Fruit fly (Drosophila melanogaster): ENCODE results near the gene Rhau.

The Rhau gene

DNA sequence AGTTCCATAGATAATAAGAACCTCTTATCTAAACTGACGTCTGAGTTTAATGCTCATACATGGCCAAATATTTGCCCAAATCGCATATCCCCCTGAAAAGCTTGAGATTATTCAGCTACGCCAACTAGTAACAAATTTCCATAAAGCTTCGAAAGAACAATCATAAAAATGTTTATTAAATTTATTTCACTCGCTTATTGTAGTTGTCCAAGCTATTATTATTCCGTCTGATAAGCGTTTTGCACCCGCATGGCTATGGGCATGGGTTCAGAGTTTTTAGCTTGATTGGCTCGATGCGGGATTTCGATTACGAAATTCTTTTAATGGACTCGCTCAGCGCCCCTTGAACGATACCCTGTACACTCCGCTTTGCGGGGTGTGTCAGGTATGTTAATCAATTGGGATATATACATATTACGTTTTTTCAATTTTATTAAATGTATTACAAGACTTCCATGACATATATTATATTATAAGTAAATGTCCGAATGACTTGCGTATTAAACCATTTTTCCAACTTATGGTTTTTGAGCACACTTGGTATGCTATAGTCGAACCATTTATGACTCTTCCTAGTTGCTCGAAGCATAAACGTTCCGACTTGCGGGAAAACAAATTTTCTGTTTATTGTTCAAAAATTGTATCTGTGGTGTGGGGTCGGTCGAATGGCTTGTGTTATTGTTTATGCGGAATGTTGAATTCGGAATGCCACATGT lies 48.0 kb upstream of the Rhau start (continued):
- peak; percentile 97 for TF ChIP-seq Hmr (GFP tag; optimal IDR thresholded peaks at IDR 0.05)
- TF ChIP-seq unpg (GFP tag; optimal IDR thresholded peaks at IDR 0.05) = peak; percentile 97
- peak; percentile 91 for TF ChIP-seq klu (GFP tag; IDR thresholded peaks at IDR 0.05)
- peak; percentile 87 for TF ChIP-seq vnd (GFP tag; IDR thresholded peaks at IDR 0.05; ENCODE audit: partially characterized antibody)
- TF ChIP-seq chm (GFP tag; IDR thresholded peaks at IDR 0.05) = peak; percentile 90
- TF ChIP-seq CkIIα-i1 (GFP tag; IDR thresholded peaks at IDR 0.05) = peak; percentile 53; the same call in 1 of the 2 replicates
- peak; percentile 93 for TF ChIP-seq CG43689 (GFP tag; IDR thresholded peaks at IDR 0.05)
- TF ChIP-seq zen (tag; optimal IDR thresholded peaks at IDR 0.05) = peak; percentile 86
- TF ChIP-seq CG3838 (GFP tag; optimal IDR thresholded peaks at IDR 0.05) = peak; percentile 77
- peak; percentile 95 for TF ChIP-seq CG32767 (GFP tag; IDR thresholded peaks at IDR 0.05)
- TF ChIP-seq CG5953 (GFP tag; IDR thresholded peaks at IDR 0.05) = peak; percentile 91
- peak; percentile 33 for TF ChIP-seq CG12744 (GFP tag; optimal IDR thresholded peaks at IDR 0.05)
- TF ChIP-seq CG18011 (GFP tag; optimal IDR thresholded peaks at IDR 0.05) = peak; percentile 87
- peak; percentile 94 for TF ChIP-seq CG12942 (GFP tag; optimal IDR thresholded peaks at IDR 0.05)
- TF ChIP-seq Ptx1 (GFP tag; IDR thresholded peaks at IDR 0.05) = peak; percentile 98
- peak; percentile 81 for TF ChIP-seq sim (GFP tag; IDR thresholded peaks at IDR 0.05)
- TF ChIP-seq ash1 (GFP tag; optimal IDR thresholded peaks at IDR 0.05) = peak; percentile 68
- peak; percentile 85 for TF ChIP-seq MBD-R2 (GFP tag; IDR thresholded peaks at IDR 0.05)
- peak; percentile 86 for TF ChIP-seq ems (GFP tag; optimal IDR thresholded peaks at IDR 0.05)
- peak; percentile 92 for TF ChIP-seq CG9437 (GFP tag; optimal IDR thresholded peaks at IDR 0.05)
- peak in 1 of 3 experiments; percentile 87 for TF ChIP-seq Stat92E (GFP tag; optimal IDR thresholded peaks at IDR 0.05)
- peak; percentile 85 for TF ChIP-seq cas (GFP tag; IDR thresholded peaks at IDR 0.05)
- TF ChIP-seq MESR4 (GFP tag; optimal IDR thresholded peaks at IDR 0.05) = peak; percentile 58
- TF ChIP-seq zen2 (GFP tag; IDR thresholded peaks at IDR 0.05; ENCODE audit: partially characterized antibody) = no peak
- peak; percentile 92 for TF ChIP-seq CG9817 (tag; optimal IDR thresholded peaks at IDR 0.05)
- TF ChIP-seq CG33557 (GFP tag; optimal IDR thresholded peaks at IDR 0.05) = peak; percentile 78
- TF ChIP-seq CG4424 (GFP tag; optimal IDR thresholded peaks at IDR 0.05) = peak; percentile 95
- peak; percentile 32 for TF ChIP-seq shn (GFP tag; optimal IDR thresholded peaks at IDR 0.05)
- no peak for TF ChIP-seq Kr (GFP tag; optimal IDR thresholded peaks at IDR 0.05)
- TF ChIP-seq ewg (GFP tag; optimal IDR thresholded peaks at IDR 0.05) = peak; percentile 89
- TF ChIP-seq CG17612 (GFP tag; IDR thresholded peaks at IDR 0.05) = peak; percentile 86
- TF ChIP-seq CG1233 (GFP tag; optimal IDR thresholded peaks at IDR 0.05) = peak; percentile 92
- TF ChIP-seq CG16779 (GFP tag; IDR thresholded peaks at IDR 0.05) = peak; percentile 72; the same call in 1 of the 2 replicates
- TF ChIP-seq her (GFP tag; optimal IDR thresholded peaks at IDR 0.05) = peak; percentile 19
- TF ChIP-seq hth (optimal IDR thresholded peaks at IDR 0.05) = no peak
- TF ChIP-seq Mes4 (GFP tag; optimal IDR thresholded peaks at IDR 0.05) = peak; percentile 70
- TF ChIP-seq row (GFP tag; IDR thresholded peaks at IDR 0.05) = peak; percentile 99
- TF ChIP-seq Atf6 (GFP tag; IDR thresholded peaks at IDR 0.05) = peak; percentile 98
- TF ChIP-seq oc (tag; optimal IDR thresholded peaks at IDR 0.05) = peak; percentile 96
- TF ChIP-seq Myb (GFP tag; optimal IDR thresholded peaks at IDR 0.05) = peak; percentile 39
- TF ChIP-seq CG30431 (GFP tag; optimal IDR thresholded peaks at IDR 0.05) = peak; percentile 92
- TF ChIP-seq sug (tag; optimal IDR thresholded peaks at IDR 0.05) = peak; percentile 93
- TF ChIP-seq CG6175 (GFP tag; IDR thresholded peaks at IDR 0.05) = peak; percentile 86
- TF ChIP-seq grau (tag; optimal IDR thresholded peaks at IDR 0.05) = peak; percentile 96
- peak; percentile 94 for TF ChIP-seq odd (GFP tag; optimal IDR thresholded peaks at IDR 0.05)
- peak; percentile 94 for TF ChIP-seq CG12299 (tag; optimal IDR thresholded peaks at IDR 0.05)
- peak; percentile 96 for TF ChIP-seq CG17361 (GFP tag; IDR thresholded peaks at IDR 0.05)
- peak; percentile 95 for TF ChIP-seq lilli (GFP tag; optimal IDR thresholded peaks at IDR 0.05)
- peak; percentile 57 for TF ChIP-seq CG9609 (GFP tag; optimal IDR thresholded peaks at IDR 0.05)
- peak; percentile 30 for TF ChIP-seq ab (GFP tag; optimal IDR thresholded peaks at IDR 0.05)

Measured in whole organism, embryonic.